Worm (Caenorhabditis elegans): ENCODE data around the gene sru-8.

sru-8 gene

ce11 chrV:9805161-9805560 is 38.5 kb upstream of the sru-8 start, which contains the start of gene sru-37:
Gene sru-37, plus strand, starts transcription at chrV:9805461.
- TF ChIP-seq mcd-1 (GFP tag; IDR thresholded peaks at IDR 0.05) (no peak), xnd-1 (tag; optimal IDR thresholded peaks at IDR 0.05) (no peak), ztf-26 (tag; optimal IDR thresholded peaks at IDR 0.05) (no peak), nfya-2 (GFP tag; IDR thresholded peaks at IDR 0.05) (no peak), sptf-2 (GFP tag; optimal IDR thresholded peaks at IDR 0.05) (no peak), lag-1 (GFP tag; IDR thresholded peaks at IDR 0.05) (no peak), F55B11.4 (tag; optimal IDR thresholded peaks at IDR 0.05; ENCODE audit: borderline replicate concordance, insufficient read depth) (no peak), dpl-1 (GFP tag; optimal IDR thresholded peaks at IDR 0.05) (no peak), snpc-1.3 (tag; optimal IDR thresholded peaks at IDR 0.05; ENCODE audit: insufficient read depth) (no peak), pbrm-1 (GFP tag; IDR thresholded peaks at IDR 0.05) (no peak), dpff-1 (tag; optimal IDR thresholded peaks at IDR 0.05) (no peak), Y56A3A.18 (GFP tag; IDR thresholded peaks at IDR 0.05) (no peak)

- TF ChIP-seq unc-130 (GFP tag; optimal IDR thresholded peaks at IDR 0.05) = no peak
- TF ChIP-seq lir-1 (GFP tag; conservative IDR thresholded peaks at IDR 0.05) = no peak
- TF ChIP-seq tbp1 (GFP tag; optimal IDR thresholded peaks at IDR 0.05) = no peak
- no peak for TF ChIP-seq repo-1 (tag; optimal IDR thresholded peaks at IDR 0.05)
- no peak for TF ChIP-seq Y79H2A.3 (GFP tag; conservative IDR thresholded peaks at IDR 0.05)
- TF ChIP-seq F39B2.1 (GFP tag; IDR thresholded peaks at IDR 0.05) = no peak
- TF ChIP-seq mcd-1 (GFP tag; IDR thresholded peaks at IDR 0.05) = no peak
- TF ChIP-seq lsl-1 (GFP tag; optimal IDR thresholded peaks at IDR 0.05) = no peak
- no peak for TF ChIP-seq snpc-3.4 (tag; optimal IDR thresholded peaks at IDR 0.05)
- TF ChIP-seq bed-1 (GFP tag; IDR thresholded peaks at IDR 0.05) = no peak
- no peak for TF ChIP-seq ekl-4 (GFP tag; IDR thresholded peaks at IDR 0.05)
- no peak for TF ChIP-seq F37B4.10 (GFP tag; IDR thresholded peaks at IDR 0.05)
- no peak for TF ChIP-seq ceh-40 (GFP tag; IDR thresholded peaks at IDR 0.05)
These were observed 32.5 kb upstream of the sru-8 start, which contains the start of gene sru-29 for ce11 chrV:9811154-9811553. Gene sru-29, plus strand, starts transcription at chrV:9811454.

DNA sequence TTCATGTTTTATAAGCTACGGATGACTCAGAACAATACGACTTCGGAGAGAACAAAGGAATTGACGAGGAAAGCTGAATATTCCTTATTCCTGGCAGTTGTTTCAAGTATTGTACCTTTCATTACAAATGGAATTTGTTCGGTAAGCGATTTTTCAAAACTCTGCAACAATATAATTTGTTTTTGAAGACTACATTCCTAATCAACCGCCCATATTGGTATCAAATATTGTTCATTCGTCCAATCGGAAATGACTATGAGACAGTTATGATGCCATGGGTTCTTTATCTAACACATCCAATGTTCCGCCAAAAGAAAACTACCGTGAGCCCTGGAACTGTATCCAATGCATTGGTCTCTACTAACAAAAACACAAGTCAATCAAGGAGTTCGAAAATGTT is 31.4 kb upstream of the sru-8 start:
- no peak for TF ChIP-seq ZK185.1 (tag; optimal IDR thresholded peaks at IDR 0.05; ENCODE audit: poor library complexity, severe bottlenecking)
- TF ChIP-seq lin-54 (GFP tag; optimal IDR thresholded peaks at IDR 0.05) = no peak
- TF ChIP-seq snpc-3.4 (tag; optimal IDR thresholded peaks at IDR 0.05) = no peak
- TF ChIP-seq ceh-40 (GFP tag; IDR thresholded peaks at IDR 0.05) = no peak
- no peak for TF ChIP-seq F49E8.2 (tag; optimal IDR thresholded peaks at IDR 0.05; ENCODE audit: insufficient read depth)
- no peak for TF ChIP-seq lin-26 (GFP tag; IDR thresholded peaks at IDR 0.05)
- TF ChIP-seq ceh-91 (GFP tag; IDR thresholded peaks at IDR 0.05) = no peak
- no peak for TF ChIP-seq nhr-120 (GFP tag; IDR thresholded peaks at IDR 0.05)
- TF ChIP-seq die-1 (tag; optimal IDR thresholded peaks at IDR 0.05) = no peak
- no peak for TF ChIP-seq ama-1 (optimal IDR thresholded peaks at IDR 0.05)
- no peak for TF ChIP-seq ama-1 (GFP tag; optimal IDR thresholded peaks at IDR 0.05)
- TF ChIP-seq F57C9.4 (tag; optimal IDR thresholded peaks at IDR 0.05) = no peak
- no peak for TF ChIP-seq tbp1 (GFP tag; optimal IDR thresholded peaks at IDR 0.05)
- TF ChIP-seq nfyb-1 (GFP tag; IDR thresholded peaks at IDR 0.05) = no peak
- no peak for TF ChIP-seq ztf-28 (GFP tag; IDR thresholded peaks at IDR 0.05)
- no peak for TF ChIP-seq nfya-2 (GFP tag; IDR thresholded peaks at IDR 0.05)
- no peak for TF ChIP-seq T26A5.8 (tag; optimal IDR thresholded peaks at IDR 0.05)
- no peak for TF ChIP-seq egl-18 (GFP tag; IDR thresholded peaks at IDR 0.05)
- no peak for TF ChIP-seq dpl-1 (GFP tag; optimal IDR thresholded peaks at IDR 0.05)

Data from whole organism, young adult.